Worm (Caenorhabditis elegans): ENCODE results near the gene nlp-45.

ce11 chrX:2294198-2294800 lies 43.8 kb downstream of the nlp-45 start, which contains the start of gene T10H10.2:
- no peak for TF ChIP-seq ztf-11 (tag; optimal IDR thresholded peaks at IDR 0.05)
- no peak for TF ChIP-seq lin-39 (tag; optimal IDR thresholded peaks at IDR 0.05)
- TF ChIP-seq nhr-10 (tag; optimal IDR thresholded peaks at IDR 0.05) = no peak
- no peak for TF ChIP-seq mdl-1 (tag; optimal IDR thresholded peaks at IDR 0.05)
- no peak for TF ChIP-seq nhr-21 (tag; optimal IDR thresholded peaks at IDR 0.05)
- TF ChIP-seq snpc-4 (tag; optimal IDR thresholded peaks at IDR 0.05) = no peak

Data from whole organism, L2 larva.